Fruit fly (Drosophila melanogaster): ENCODE measurements around the gene CG4408.

Gene CG4408

DNA sequence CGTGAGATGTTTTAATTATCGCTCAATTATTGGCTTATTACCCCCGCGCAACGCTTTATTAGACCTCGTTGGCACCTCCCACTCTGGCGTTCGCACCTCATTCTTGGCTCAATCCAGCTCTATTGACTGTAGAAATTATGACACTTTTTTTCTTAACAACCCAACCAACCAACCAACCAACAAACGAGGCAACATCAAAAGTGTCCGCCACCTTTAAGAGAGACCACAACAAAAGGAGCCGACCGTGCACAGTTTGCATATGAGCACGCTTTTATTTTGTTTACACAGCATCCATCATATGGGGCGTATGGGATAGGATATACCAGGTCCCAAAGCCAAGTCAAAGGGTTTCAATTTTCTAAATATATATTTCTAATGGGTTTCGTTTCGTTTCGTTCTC lies 22.8 kb downstream of the CG4408 start:
- TF ChIP-seq Nf-YB (GFP tag; optimal IDR thresholded peaks at IDR 0.05), result peak; percentile 6
- TF ChIP-seq kni (GFP tag; optimal IDR thresholded peaks at IDR 0.05), result peak; percentile 66
- TF ChIP-seq otp (GFP tag; IDR thresholded peaks at IDR 0.05), result 0 out of 3 replicates have a peak, but pooled peaks have one; percentile 52
- TF ChIP-seq CG1792 (GFP tag; optimal IDR thresholded peaks at IDR 0.05), result no peak
- TF ChIP-seq sens (GFP tag), result peak; percentile 56

DNA sequence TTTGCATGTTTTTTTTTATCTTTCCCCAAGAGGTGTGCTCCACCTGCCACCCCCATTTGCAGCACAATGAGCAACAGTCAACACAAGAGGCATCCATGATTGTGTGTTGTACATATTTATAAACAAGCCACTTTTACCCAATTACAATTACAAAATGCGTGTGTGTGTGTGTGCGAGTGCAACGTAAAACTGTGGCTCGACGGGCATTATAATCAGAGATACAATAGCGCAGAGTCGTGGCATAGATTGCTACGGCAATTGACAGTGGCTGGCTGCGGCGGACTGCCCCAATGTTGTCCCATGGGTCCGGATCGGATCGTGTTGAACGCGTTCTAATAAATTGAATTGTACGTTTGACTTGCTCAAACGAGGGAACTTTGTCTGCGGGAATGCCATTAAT lies 25.1 kb downstream of the CG4408 start:
- TF ChIP-seq CG9817 (tag; optimal IDR thresholded peaks at IDR 0.05), result no peak
- no peak for TF ChIP-seq CG1792 (GFP tag; optimal IDR thresholded peaks at IDR 0.05)
- TF ChIP-seq CG16863 (GFP tag; optimal IDR thresholded peaks at IDR 0.05), result no peak
- no peak for TF ChIP-seq Ada2b (GFP tag; IDR thresholded peaks at IDR 0.05)
- no peak for TF ChIP-seq CG5953 (GFP tag; IDR thresholded peaks at IDR 0.05)
- TF ChIP-seq CG18262 (tag; optimal IDR thresholded peaks at IDR 0.05), result no peak
- TF ChIP-seq Sry-δ (GFP tag; optimal IDR thresholded peaks at IDR 0.05), result no peak
- no peak for TF ChIP-seq CG33557 (GFP tag; optimal IDR thresholded peaks at IDR 0.05)
- TF ChIP-seq Chrac-16 (GFP tag; optimal IDR thresholded peaks at IDR 0.05), result no peak
- peak in 1 of 2 experiments; percentile 33 for TF ChIP-seq Hr78 (GFP tag; optimal IDR thresholded peaks at IDR 0.05)
- no peak for TF ChIP-seq CG34376 (GFP tag; optimal IDR thresholded peaks at IDR 0.05)
- no peak for TF ChIP-seq CG30431 (GFP tag; optimal IDR thresholded peaks at IDR 0.05)
- TF ChIP-seq ftz-f1 (GFP tag; optimal IDR thresholded peaks at IDR 0.05), result no peak
- TF ChIP-seq Atf3 (GFP tag; optimal IDR thresholded peaks at IDR 0.05), result no peak
- TF ChIP-seq CG12744 (GFP tag; optimal IDR thresholded peaks at IDR 0.05), result no peak
- TF ChIP-seq lbe (GFP tag; optimal IDR thresholded peaks at IDR 0.05), result no peak
- no peak for TF ChIP-seq luna (GFP tag; optimal IDR thresholded peaks at IDR 0.05)
- TF ChIP-seq CG32532 (GFP tag; IDR thresholded peaks at IDR 0.05), result no peak
- TF ChIP-seq dpn (GFP tag; optimal IDR thresholded peaks at IDR 0.05), result no peak
- peak; percentile 55; the same call in 1 of the 3 replicates for TF ChIP-seq ci (GFP tag; IDR thresholded peaks at IDR 0.05)
- no peak for TF ChIP-seq CG18764 (GFP tag; optimal IDR thresholded peaks at IDR 0.05)
- TF ChIP-seq sob (GFP tag; IDR thresholded peaks at IDR 0.05), result no peak
- no peak for TF ChIP-seq disco-r (GFP tag; optimal IDR thresholded peaks at IDR 0.05)
- TF ChIP-seq B-H2 (GFP tag; optimal IDR thresholded peaks at IDR 0.05), result no peak
- no peak for TF ChIP-seq E2f2 (GFP tag; IDR thresholded peaks at IDR 0.05)
- TF ChIP-seq Med (GFP tag), result peak; percentile 37
- no peak for TF ChIP-seq CG7372 (GFP tag; IDR thresholded peaks at IDR 0.05)
- TF ChIP-seq D (optimal IDR thresholded peaks at IDR 0.05), result no peak
- no peak for TF ChIP-seq D (GFP tag; optimal IDR thresholded peaks at IDR 0.05)
- TF ChIP-seq CG9797 (GFP tag; optimal IDR thresholded peaks at IDR 0.05), result no peak
- TF ChIP-seq grn (GFP tag; optimal IDR thresholded peaks at IDR 0.05), result no peak
- no peak for TF ChIP-seq prd (optimal IDR thresholded peaks at IDR 0.05)
- TF ChIP-seq prd (GFP tag; IDR thresholded peaks at IDR 0.05), result no peak
- TF ChIP-seq crp (GFP tag; optimal IDR thresholded peaks at IDR 0.05), result no peak
- TF ChIP-seq CG10431 (GFP tag; optimal IDR thresholded peaks at IDR 0.05), result no peak
- no peak for TF ChIP-seq CG1647 (GFP tag; optimal IDR thresholded peaks at IDR 0.05)
- no peak for TF ChIP-seq esg (GFP tag; conservative IDR thresholded peaks at IDR 0.05)
- no peak for TF ChIP-seq seq (GFP tag; IDR thresholded peaks at IDR 0.05)
- no peak for TF ChIP-seq gt (GFP tag; IDR thresholded peaks at IDR 0.05)
- no peak for TF ChIP-seq row (GFP tag; IDR thresholded peaks at IDR 0.05)
- TF ChIP-seq HLH54F (GFP tag; optimal IDR thresholded peaks at IDR 0.05), result no peak
- TF ChIP-seq da (GFP tag; optimal IDR thresholded peaks at IDR 0.05), result no peak
- TF ChIP-seq CG1602 (GFP tag; optimal IDR thresholded peaks at IDR 0.05), result no peak
- no peak for TF ChIP-seq peb (GFP tag; IDR thresholded peaks at IDR 0.05)
- no peak for TF ChIP-seq Aef1 (GFP tag; IDR thresholded peaks at IDR 0.05)
- no peak for TF ChIP-seq toy (GFP tag; IDR thresholded peaks at IDR 0.05)
- TF ChIP-seq mirr (GFP tag; optimal IDR thresholded peaks at IDR 0.05), result peak; percentile 5
- no peak for TF ChIP-seq CG17568 (GFP tag; optimal IDR thresholded peaks at IDR 0.05)

Data from whole organism, embryonic.